Fruit fly (Drosophila melanogaster): ENCODE results near the gene GMF.

Gene GMF

dm6 chr2L:16350160-16350633 lies 47.4 kb upstream of the GMF start (continued):
- TF ChIP-seq CG9139 (GFP tag; optimal IDR thresholded peaks at IDR 0.05), result peak; percentile 6
- TF ChIP-seq CG34406 (GFP tag; optimal IDR thresholded peaks at IDR 0.05), result peak; percentile 73
- TF ChIP-seq CG8119 (GFP tag; IDR thresholded peaks at IDR 0.05), result no peak; the same call in 1 of the 3 replicates
- peak; percentile 30 for TF ChIP-seq spab (GFP tag; optimal IDR thresholded peaks at IDR 0.05)
- TF ChIP-seq fd85E (GFP tag; optimal IDR thresholded peaks at IDR 0.05), result peak; percentile 16
- peak; percentile 82 for TF ChIP-seq cyc (GFP tag; optimal IDR thresholded peaks at IDR 0.05)
- no peak for TF ChIP-seq Sox14 (GFP tag; optimal IDR thresholded peaks at IDR 0.05)
- no peak for TF ChIP-seq ss (GFP tag; optimal IDR thresholded peaks at IDR 0.05)
- peak; percentile 86 for TF ChIP-seq svp (GFP tag)
- no peak for TF ChIP-seq CG3032 (tag; optimal IDR thresholded peaks at IDR 0.05)
- TF ChIP-seq fkh (GFP tag; optimal IDR thresholded peaks at IDR 0.05), result no peak
- peak; percentile 76 for TF ChIP-seq OdsH (GFP tag; optimal IDR thresholded peaks at IDR 0.05)
- no peak for TF ChIP-seq Hr38 (GFP tag; optimal IDR thresholded peaks at IDR 0.05)
- TF ChIP-seq Smox (GFP tag; optimal IDR thresholded peaks at IDR 0.05), result peak; percentile 78
- peak; percentile 76 for TF ChIP-seq Sox15 (GFP tag; optimal IDR thresholded peaks at IDR 0.05)
- no peak for TF ChIP-seq acj6 (GFP tag; optimal IDR thresholded peaks at IDR 0.05)
- TF ChIP-seq CG10669 (GFP tag; optimal IDR thresholded peaks at IDR 0.05), result no peak
- peak; percentile 74 for TF ChIP-seq achi (GFP tag; optimal IDR thresholded peaks at IDR 0.05)
- TF ChIP-seq Eip75B (GFP tag; optimal IDR thresholded peaks at IDR 0.05), result no peak
- TF ChIP-seq pdm3 (GFP tag; optimal IDR thresholded peaks at IDR 0.05), result no peak
- TF ChIP-seq Ets96B (tag; optimal IDR thresholded peaks at IDR 0.05), result peak; percentile 30
- no peak for TF ChIP-seq dac (GFP tag; optimal IDR thresholded peaks at IDR 0.05)
- peak; percentile 46 for TF ChIP-seq CG7368 (GFP tag; optimal IDR thresholded peaks at IDR 0.05)
- TF ChIP-seq CG11294 (GFP tag; IDR thresholded peaks at IDR 0.05), result no peak; the same call in 1 of the 2 replicates
- no peak for TF ChIP-seq CG32006 (GFP tag; optimal IDR thresholded peaks at IDR 0.05)

dm6 chr2L:16342224-16342623 lies 39.5 kb upstream of the GMF start, which contains the start of gene CG44405:
CG44405 (minus strand) TSS chr2L:16342324.
- TF ChIP-seq CG11294 (GFP tag; IDR thresholded peaks at IDR 0.05) (no peak), eg (GFP tag; IDR thresholded peaks at IDR 0.05) (no peak), CG7368 (GFP tag; optimal IDR thresholded peaks at IDR 0.05) (no peak), CG11762 (GFP tag; optimal IDR thresholded peaks at IDR 0.05; ENCODE audit: insufficient read depth) (no peak), CG15336 (GFP tag; IDR thresholded peaks at IDR 0.05) (no peak), Blimp-1 (GFP tag; optimal IDR thresholded peaks at IDR 0.05) (no peak), achi (GFP tag; optimal IDR thresholded peaks at IDR 0.05) (no peak), CG10631 (GFP tag; optimal IDR thresholded peaks at IDR 0.05) (no peak), CG6808 (GFP tag; optimal IDR thresholded peaks at IDR 0.05) (no peak), Hr4 (GFP tag; optimal IDR thresholded peaks at IDR 0.05) (no peak), Met (GFP tag; optimal IDR thresholded peaks at IDR 0.05) (no peak), dac (GFP tag; optimal IDR thresholded peaks at IDR 0.05) (no peak), lz (GFP tag; optimal IDR thresholded peaks at IDR 0.05) (no peak)

dm6 chr2L:16340268-16340667 lies 37.5 kb upstream of the GMF start, which contains the start of gene CG42266:
CG42266 (minus strand) TSS chr2L:16340368.
- TF ChIP-seq CG6163 (GFP tag; IDR thresholded peaks at IDR 0.05) (no peak), salr (GFP tag; optimal IDR thresholded peaks at IDR 0.05) (no peak), ss (GFP tag; optimal IDR thresholded peaks at IDR 0.05) (no peak)

- TF ChIP-seq CG6808 (GFP tag; optimal IDR thresholded peaks at IDR 0.05), result no peak
Observed at dm6 chr2L:16337785-16338184, 35.0 kb upstream of the GMF start, which contains the start of gene CG31817. CG31817 (minus strand) TSS chr2L:16337885.

All from whole organism, prepupa.